Fruit fly (Drosophila melanogaster) whole organism: ENCODE results near the gene Rpp20.

Source experiments
- CG8478 ChIP-seq: fragments of >200 bp; optimal IDR thresholded peaks from 2 replicates; lab custom pipeline; 2018; ENCODE audit warnings: inconsistent platforms
- Dll ChIP-seq: fragments of >200 bp; optimal IDR thresholded peaks from 2 replicates; lab custom pipeline; 2017
- pan ChIP-seq: fragments of >200 bp; optimal IDR thresholded peaks from 2 replicates; lab custom pipeline; 2017

DNA sequence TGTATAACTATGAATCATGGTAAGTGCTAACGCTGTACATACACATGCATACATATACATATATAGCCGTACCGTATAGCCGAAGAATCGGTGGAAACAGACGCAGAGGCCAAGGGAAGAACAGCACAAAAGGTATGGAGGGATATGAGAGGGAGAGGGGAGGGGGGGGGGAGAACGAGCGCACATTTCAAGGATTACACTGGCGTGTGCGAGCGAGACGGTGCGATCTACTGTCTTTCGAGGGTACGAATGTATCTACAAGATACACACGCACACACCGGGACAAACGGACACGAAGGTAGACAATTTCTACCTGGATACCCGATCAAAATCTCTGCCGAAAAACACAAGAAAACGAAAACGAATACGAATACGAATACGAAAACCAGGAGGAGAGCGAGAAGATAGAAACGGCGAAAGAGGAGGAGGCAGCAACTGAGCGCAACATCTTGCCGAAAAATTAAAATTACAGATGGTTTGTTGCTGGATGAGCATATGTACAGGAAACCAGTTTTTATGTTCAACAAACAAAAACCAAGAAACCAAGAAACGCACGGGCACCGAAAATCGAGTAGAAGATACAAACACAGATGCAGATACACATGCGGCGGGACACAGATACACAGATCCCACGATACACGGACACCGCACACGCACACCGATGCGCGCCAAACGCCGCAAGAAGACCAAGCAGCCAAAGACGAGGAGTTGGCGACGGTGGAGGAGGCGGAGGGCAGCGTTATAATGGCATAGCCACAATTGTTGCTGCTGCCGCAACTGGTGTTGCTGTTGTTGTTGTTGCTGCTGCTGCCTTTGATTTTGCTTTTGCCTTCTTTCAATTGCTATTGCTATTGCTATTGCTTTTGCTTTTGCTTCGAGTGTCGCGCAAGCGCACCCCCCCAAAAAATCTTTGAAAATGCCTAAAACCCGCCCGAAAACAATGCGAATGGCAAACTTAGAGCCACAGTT is 29.8 kb downstream of the Rpp20 start:
- TF ChIP-seq Dll (lab: Kevin White, UChicago): no peak
- no peak for TF ChIP-seq pan (lab: Kevin White, UChicago)
- no peak for TF ChIP-seq CG8478
